Worm (Caenorhabditis elegans) whole organism, L1 larva: ENCODE measurements around the gene Y71H2AM.29.

ENCODE experiments used
- ceh-82 ChIP-seq, 3 experiments: fragments of 150-350 bp in 1 of 3; sonication (generic microtip) in 2 of 3; optimal IDR thresholded peaks; 2 replicates each; lab custom pipeline; 2014 to 2017; ENCODE audit warnings: missing biosample characterization in 3 of 3, missing genetic modification characterization in 3 of 3
- lir-3 ChIP-seq: sonication (generic microtip); optimal IDR thresholded peaks from 2 replicates; lab custom pipeline; 2016; ENCODE audit warnings: mild to moderate bottlenecking, missing genetic modification characterization, moderate library complexity, missing compliant biosample characterization; ENCODE audit not compliant: poor library complexity
- lsy-2 ChIP-seq, 2 experiments: fragments of 150-350 bp; optimal IDR thresholded peaks; 2 replicates each; lab custom pipeline; 2014; ENCODE audit warnings: missing biosample characterization in 2 of 2, missing genetic modification characterization in 2 of 2
- nhr-11 ChIP-seq: fragments of 150-350 bp; optimal IDR thresholded peaks from 2 replicates; lab custom pipeline; 2014; ENCODE audit warnings: missing biosample characterization, missing genetic modification characterization
- nhr-12 ChIP-seq: sonication (generic microtip); optimal IDR thresholded peaks from 2 replicates; lab custom pipeline; 2017; ENCODE audit warnings: missing biosample characterization, missing genetic modification characterization
- nhr-19 ChIP-seq: fragments of 200-800 bp; sonication (Bioruptor generic); conservative IDR thresholded peaks from 2 replicates; pipeline ENCODE4 v1.3.6; 2022; ENCODE audit warnings: missing genetic modification characterization, missing compliant biosample characterization
- nhr-28 ChIP-seq: fragments of 150-350 bp; optimal IDR thresholded peaks from 2 replicates; lab custom pipeline; 2014; ENCODE audit warnings: missing biosample characterization, missing genetic modification characterization
- nhr-76 ChIP-seq: sonication (generic microtip); optimal IDR thresholded peaks from 2 replicates; lab custom pipeline; 2017; ENCODE audit warnings: missing biosample characterization, missing genetic modification characterization
- pag-3 ChIP-seq: sonication (generic microtip); optimal IDR thresholded peaks from 2 replicates; lab custom pipeline; 2017; ENCODE audit warnings: missing genetic modification characterization, mild to moderate bottlenecking, missing compliant biosample characterization, antibody characterized with exemption, borderline replicate concordance; ENCODE audit not compliant: insufficient read depth
- pqm-1 ChIP-seq: sonication (generic microtip); optimal IDR thresholded peaks from 3 replicates; lab custom pipeline; 2017; ENCODE audit warnings: missing biosample characterization, missing genetic modification characterization
- rnt-1 ChIP-seq: sonication (generic microtip); optimal IDR thresholded peaks from 2 replicates; lab custom pipeline; 2016; ENCODE audit warnings: mild to moderate bottlenecking, missing genetic modification characterization, moderate library complexity, missing compliant biosample characterization
- unc-62 ChIP-seq: fragments of 150-350 bp; optimal IDR thresholded peaks from 2 replicates; lab custom pipeline; 2014; ENCODE audit warnings: missing biosample characterization, missing genetic modification reagents, missing genetic modification characterization
- ztf-4 ChIP-seq: fragments of 150-350 bp; optimal IDR thresholded peaks from 2 replicates; lab custom pipeline; 2014; ENCODE audit warnings: missing biosample characterization, missing genetic modification characterization

DNA sequence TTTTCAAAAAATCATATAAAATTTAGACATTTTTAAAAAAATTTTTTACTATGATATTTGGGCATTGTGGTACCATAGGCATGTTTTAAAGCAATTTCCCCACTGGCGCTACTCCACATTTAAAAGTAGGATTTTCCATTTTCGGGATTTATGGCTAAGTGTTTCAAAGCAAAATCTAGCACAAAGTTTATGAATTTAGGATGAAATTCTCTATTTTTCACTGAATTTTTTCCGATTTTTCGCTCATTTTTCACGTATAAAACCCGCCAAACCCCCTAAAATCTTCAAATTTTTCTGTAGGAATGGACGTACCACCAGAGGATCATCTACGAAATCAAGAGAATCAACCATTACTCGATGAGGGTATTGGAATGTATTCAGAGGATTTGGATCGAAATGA is 13.6 kb upstream of the Y71H2AM.29 start, which contains the start of gene pipp-4P:
- no peak for TF ChIP-seq nhr-19
- TF ChIP-seq ztf-4 = no peak
- TF ChIP-seq nhr-12 (tag; lab: Kevin White, UChicago) = no peak
- TF ChIP-seq ceh-82 (tag; optimal IDR thresholded peaks at IDR 0.05; lab: Kevin White, UChicago) = no peak
- TF ChIP-seq nhr-76 (tag; lab: Kevin White, UChicago) = no peak
- TF ChIP-seq pqm-1 = no peak
- no peak for TF ChIP-seq lsy-2 (tag; optimal IDR thresholded peaks at IDR 0.05; lab: Kevin White, UChicago)
- no peak for TF ChIP-seq unc-62 (GFP tag; lab: Kevin White, UChicago)
- TF ChIP-seq nhr-28 (tag; lab: Kevin White, UChicago) = no peak
- no peak for TF ChIP-seq nhr-11 (tag; lab: Kevin White, UChicago)
- no peak for TF ChIP-seq rnt-1 (tag; lab: Kevin White, UChicago)
- no peak for TF ChIP-seq lir-3 (tag; lab: Kevin White, UChicago)
- no peak for TF ChIP-seq pag-3 (tag; lab: Kevin White, UChicago)
